Fruit fly (Drosophila melanogaster): Measurements from ENCODE around the gene CAH16.

The CAH16 gene

dm6 chr3R:31220456-31221336 is 39.4 kb upstream of the CAH16 start, which contains the start of gene CG12054:
Gene CG12054, plus strand, starts transcription at chr3R:31220702.
- TF ChIP-seq Pif1B (GFP tag; optimal IDR thresholded peaks at IDR 0.05), result no peak
- TF ChIP-seq CG8159 (tag; optimal IDR thresholded peaks at IDR 0.05), result no peak
- TF ChIP-seq Ets98B (GFP tag; IDR thresholded peaks at IDR 0.05), result no peak
- TF ChIP-seq CG8301 (tag; optimal IDR thresholded peaks at IDR 0.05), result no peak
- TF ChIP-seq D1 (tag; optimal IDR thresholded peaks at IDR 0.05), result no peak
- no peak for TF ChIP-seq CG12605 (GFP tag; IDR thresholded peaks at IDR 0.05)
- no peak for TF ChIP-seq gl (tag; optimal IDR thresholded peaks at IDR 0.05)
- TF ChIP-seq rn (GFP tag; IDR thresholded peaks at IDR 0.05), result no peak
- TF ChIP-seq CG13204 (GFP tag; optimal IDR thresholded peaks at IDR 0.05), result no peak
- TF ChIP-seq CG14655 (GFP tag; optimal IDR thresholded peaks at IDR 0.05), result no peak
- no peak for TF ChIP-seq CG32121 (GFP tag; IDR thresholded peaks at IDR 0.05)
- TF ChIP-seq CG15710 (tag; optimal IDR thresholded peaks at IDR 0.05), result no peak
- no peak for TF ChIP-seq CG10348 (GFP tag; IDR thresholded peaks at IDR 0.05)
- no peak for TF ChIP-seq CG34367 (tag; optimal IDR thresholded peaks at IDR 0.05)
- no peak for TF ChIP-seq Snoo (tag; optimal IDR thresholded peaks at IDR 0.05)
- TF ChIP-seq Pif1A (GFP tag; optimal IDR thresholded peaks at IDR 0.05), result no peak
- TF ChIP-seq CG4496 (GFP tag; IDR thresholded peaks at IDR 0.05), result no peak

- TF ChIP-seq CG13204 (GFP tag; optimal IDR thresholded peaks at IDR 0.05), result peak; percentile 90
- TF ChIP-seq CG17806 (tag; optimal IDR thresholded peaks at IDR 0.05), result peak; percentile 16
- no peak for TF ChIP-seq Ets98B (GFP tag; IDR thresholded peaks at IDR 0.05)
- TF ChIP-seq CG4496 (GFP tag; IDR thresholded peaks at IDR 0.05), result no peak
- peak; percentile 60 for TF ChIP-seq Snoo (tag; optimal IDR thresholded peaks at IDR 0.05)
- TF ChIP-seq EcR (GFP tag; optimal IDR thresholded peaks at IDR 0.05), result peak; percentile 88
- no peak for TF ChIP-seq fd96Ca (GFP tag; IDR thresholded peaks at IDR 0.05)
- peak; percentile 57 for TF ChIP-seq CG9948 (tag; optimal IDR thresholded peaks at IDR 0.05)
- TF ChIP-seq Pif1A (GFP tag; optimal IDR thresholded peaks at IDR 0.05), result peak; percentile 61
- peak; percentile 85 for TF ChIP-seq CG14655 (GFP tag; optimal IDR thresholded peaks at IDR 0.05)
- TF ChIP-seq CG34367 (tag; optimal IDR thresholded peaks at IDR 0.05), result peak; percentile 79
- TF ChIP-seq CG32121 (GFP tag; IDR thresholded peaks at IDR 0.05), result no peak
- TF ChIP-seq Pif1B (GFP tag; optimal IDR thresholded peaks at IDR 0.05), result peak; percentile 71
- no peak for TF ChIP-seq CG10348 (GFP tag; IDR thresholded peaks at IDR 0.05)
- no peak for TF ChIP-seq CG12605 (GFP tag; IDR thresholded peaks at IDR 0.05)
- peak; percentile 72 for TF ChIP-seq CG15710 (tag; optimal IDR thresholded peaks at IDR 0.05)
- no peak for TF ChIP-seq rn (GFP tag; IDR thresholded peaks at IDR 0.05)
- TF ChIP-seq D1 (tag; optimal IDR thresholded peaks at IDR 0.05), result no peak
- TF ChIP-seq CG8301 (tag; optimal IDR thresholded peaks at IDR 0.05), result peak; percentile 71
- peak; percentile 90 for TF ChIP-seq gl (tag; optimal IDR thresholded peaks at IDR 0.05)
- TF ChIP-seq CG8159 (tag; optimal IDR thresholded peaks at IDR 0.05), result peak; percentile 58
These were observed 38.6 kb upstream of the CAH16 start for dm6 chr3R:31221337-31222047.

dm6 chr3R:31222125-31222889 is 37.7 kb upstream of the CAH16 start:
- TF ChIP-seq CG14655 (GFP tag; optimal IDR thresholded peaks at IDR 0.05) (peak; percentile 54), CG8301 (tag; optimal IDR thresholded peaks at IDR 0.05) (peak; percentile 51), Snoo (tag; optimal IDR thresholded peaks at IDR 0.05) (peak; percentile 60), CG9948 (tag; optimal IDR thresholded peaks at IDR 0.05) (peak; percentile 56), CG17806 (tag; optimal IDR thresholded peaks at IDR 0.05) (peak; percentile 48), Pif1B (GFP tag; optimal IDR thresholded peaks at IDR 0.05) (no peak), CG34367 (tag; optimal IDR thresholded peaks at IDR 0.05) (peak; percentile 67), CG8159 (tag; optimal IDR thresholded peaks at IDR 0.05) (peak; percentile 72), Pif1A (GFP tag; optimal IDR thresholded peaks at IDR 0.05) (peak; percentile 59), CG15710 (tag; optimal IDR thresholded peaks at IDR 0.05) (peak; percentile 62), CG12605 (GFP tag; IDR thresholded peaks at IDR 0.05) (no peak)

DNA sequence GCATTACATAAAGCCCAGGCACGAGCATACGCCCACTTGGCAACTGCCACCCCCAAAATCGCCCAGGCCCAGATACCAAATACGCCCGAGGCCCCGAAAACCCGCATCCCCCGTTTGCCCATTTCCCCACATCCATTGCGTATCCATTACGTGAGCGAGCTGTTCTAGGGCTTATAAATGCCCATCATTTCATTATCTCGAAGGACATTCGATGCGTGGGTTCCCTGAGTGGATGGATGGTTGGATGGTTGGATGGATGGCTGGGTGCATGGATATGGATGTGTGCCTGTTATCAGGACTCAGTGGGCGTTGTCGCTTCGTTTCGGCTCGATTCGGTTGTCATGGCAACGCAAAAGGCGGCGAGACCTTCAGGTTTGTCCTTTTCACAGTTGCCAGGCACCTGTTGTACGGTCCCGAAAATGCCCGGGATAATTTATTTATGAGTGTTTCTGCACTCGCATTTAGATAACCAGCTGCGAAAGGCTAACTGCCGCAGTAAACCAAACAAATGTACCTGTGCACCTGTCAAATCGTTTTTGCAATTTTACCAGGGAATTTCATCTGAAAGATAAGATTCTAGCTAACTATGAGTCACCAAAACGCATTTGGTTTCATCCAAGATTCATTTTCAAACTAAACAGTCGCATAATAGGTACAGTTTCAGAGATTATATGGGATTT is 37.0 kb upstream of the CAH16 start:
- TF ChIP-seq CG32121 (GFP tag; IDR thresholded peaks at IDR 0.05) (no peak), CG12605 (GFP tag; IDR thresholded peaks at IDR 0.05) (no peak), CG4496 (GFP tag; IDR thresholded peaks at IDR 0.05) (no peak), CG14655 (GFP tag; optimal IDR thresholded peaks at IDR 0.05) (no peak), EcR (GFP tag; optimal IDR thresholded peaks at IDR 0.05) (no peak), CG8159 (tag; optimal IDR thresholded peaks at IDR 0.05) (no peak), D1 (tag; optimal IDR thresholded peaks at IDR 0.05) (no peak), CG15710 (tag; optimal IDR thresholded peaks at IDR 0.05) (no peak), Pif1A (GFP tag; optimal IDR thresholded peaks at IDR 0.05) (no peak), CG17806 (tag; optimal IDR thresholded peaks at IDR 0.05) (no peak), CG8301 (tag; optimal IDR thresholded peaks at IDR 0.05) (no peak), CG34367 (tag; optimal IDR thresholded peaks at IDR 0.05) (no peak), CG10348 (GFP tag; IDR thresholded peaks at IDR 0.05) (no peak), Ets98B (GFP tag; IDR thresholded peaks at IDR 0.05) (no peak), rn (GFP tag; IDR thresholded peaks at IDR 0.05) (no peak), CG13204 (GFP tag; optimal IDR thresholded peaks at IDR 0.05) (no peak), Snoo (tag; optimal IDR thresholded peaks at IDR 0.05) (no peak)
